Worm (Caenorhabditis elegans): ENCODE measurements around the gene nhr-86.
A peak's percentile ranks its signal among the peaks of the same experiment; 100 is the strongest.

nhr-86 gene

DNA sequence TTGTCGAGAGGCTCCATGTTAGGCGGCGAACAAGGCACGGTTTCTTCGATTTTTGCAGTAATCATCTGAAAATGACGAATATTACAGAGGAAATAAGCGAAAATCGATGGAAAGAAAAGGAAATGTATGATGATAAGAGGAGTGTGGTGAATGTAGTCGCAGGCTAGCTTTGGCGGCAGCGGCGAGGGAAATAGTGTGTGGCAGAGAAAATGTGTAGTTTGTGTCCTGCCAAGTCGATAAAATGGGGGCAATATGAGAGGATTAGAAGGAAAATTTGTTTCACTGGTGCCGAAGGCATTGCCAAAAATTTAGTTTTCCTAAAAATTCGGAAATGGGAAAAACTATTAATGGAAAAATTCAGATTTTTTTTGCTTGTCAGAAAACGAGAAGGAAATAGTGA lies at the start of gene nhr-86:
Gene nhr-86, minus strand, starts transcription at position 71 of the 400 bp plus-strand sequence.
- no peak for TF ChIP-seq pha-4 (tag; optimal IDR thresholded peaks at IDR 0.05)
- peak; percentile 2 for TF ChIP-seq elt-2 (tag; optimal IDR thresholded peaks at IDR 0.05)

- TF ChIP-seq zip-5 (tag; optimal IDR thresholded peaks at IDR 0.05) (no peak), hlh-6 (tag; optimal IDR thresholded peaks at IDR 0.05) (no peak), T23F11.4 (GFP tag; optimal IDR thresholded peaks at IDR 0.05) (no peak), pha-2 (tag; optimal IDR thresholded peaks at IDR 0.05) (no peak), fkh-10 (GFP tag; optimal IDR thresholded peaks at IDR 0.05) (no peak), odd-2 (tag; optimal IDR thresholded peaks at IDR 0.05) (no peak), pag-3 (tag; optimal IDR thresholded peaks at IDR 0.05; ENCODE audit: borderline replicate concordance) (no peak), F13H6.1 (tag; optimal IDR thresholded peaks at IDR 0.05) (no peak), ceh-24 (tag; optimal IDR thresholded peaks at IDR 0.05) (no peak), dmd-4 (tag; optimal IDR thresholded peaks at IDR 0.05; ENCODE audit: borderline replicate concordance) (no peak)
These were observed 43.7 kb upstream of the nhr-86 start, which contains the start of gene F22F7.3 for ce11 chrV:2110368-2110767. F22F7.3 (plus strand) TSS chrV:2110668.

DNA sequence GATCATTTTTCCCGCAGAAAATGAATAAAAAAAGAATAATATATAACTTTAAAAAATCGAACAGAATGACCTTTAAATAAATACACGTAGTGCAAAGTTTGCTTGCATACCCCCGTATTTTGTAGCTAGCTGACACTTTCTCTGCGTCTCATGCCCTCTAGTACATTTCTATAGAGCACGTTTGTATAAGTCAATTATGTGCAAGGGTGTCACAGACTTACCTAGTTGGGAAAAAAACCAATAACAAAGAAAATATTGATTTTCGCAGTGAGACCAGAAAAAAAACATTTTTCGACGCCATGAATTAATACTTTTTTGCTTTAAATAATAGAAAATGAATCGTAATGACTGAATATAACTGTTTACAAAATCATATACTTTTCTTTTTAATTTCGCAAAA lies 42.6 kb upstream of the nhr-86 start, which contains the start of gene ckb-4:
Gene ckb-4, minus strand, starts transcription at position 140 of the 400 bp plus-strand sequence.
- TF ChIP-seq che-1 (tag; optimal IDR thresholded peaks at IDR 0.05) (no peak), ceh-31 (tag; optimal IDR thresholded peaks at IDR 0.05) (peak; percentile 19), unc-42 (tag; optimal IDR thresholded peaks at IDR 0.05) (peak; percentile 82), nfya-1 (tag; optimal IDR thresholded peaks at IDR 0.05) (peak; percentile 11), ceh-48 (tag; optimal IDR thresholded peaks at IDR 0.05) (peak; percentile 62)

ce11 chrV:2105976-2106375 lies 39.3 kb upstream of the nhr-86 start, which contains the start of gene F22F7.4:
F22F7.4 (minus strand) TSS chrV:2106076.
- TF ChIP-seq gmeb-2 (tag; optimal IDR thresholded peaks at IDR 0.05) (no peak), tbx-7 (tag; optimal IDR thresholded peaks at IDR 0.05) (no peak), fkh-10 (GFP tag; optimal IDR thresholded peaks at IDR 0.05) (no peak), ceh-34 (tag; optimal IDR thresholded peaks at IDR 0.05) (no peak), ref-2 (tag; optimal IDR thresholded peaks at IDR 0.05) (no peak), sox-2 (GFP tag; IDR thresholded peaks at IDR 0.05) (no peak), ceh-2 (tag; optimal IDR thresholded peaks at IDR 0.05) (no peak), zip-5 (tag; optimal IDR thresholded peaks at IDR 0.05) (no peak), rnt-1 (tag; optimal IDR thresholded peaks at IDR 0.05) (no peak), sox-4 (tag; optimal IDR thresholded peaks at IDR 0.05) (no peak), che-1 (tag; optimal IDR thresholded peaks at IDR 0.05) (no peak), hlh-8 (tag; optimal IDR thresholded peaks at IDR 0.05) (no peak), pax-1 (tag; optimal IDR thresholded peaks at IDR 0.05) (no peak), tbx-2 (tag; optimal IDR thresholded peaks at IDR 0.05) (no peak), pat-9 (tag; optimal IDR thresholded peaks at IDR 0.05) (no peak), dve-1 (tag; optimal IDR thresholded peaks at IDR 0.05) (no peak), unc-55 (GFP tag; optimal IDR thresholded peaks at IDR 0.05) (no peak), mec-3 (tag; optimal IDR thresholded peaks at IDR 0.05; ENCODE audit: borderline replicate concordance) (no peak), K02D7.2 (tag; optimal IDR thresholded peaks at IDR 0.05) (no peak), dmd-4 (tag; optimal IDR thresholded peaks at IDR 0.05; ENCODE audit: borderline replicate concordance) (no peak)

ce11 chrV:2103118-2103517 lies 36.5 kb upstream of the nhr-86 start, which contains the start of gene F36F12.1:
F36F12.1 (minus strand) TSS chrV:2103218.
- TF ChIP-seq nhr-11 (tag; optimal IDR thresholded peaks at IDR 0.05) (no peak), T23F11.4 (GFP tag; optimal IDR thresholded peaks at IDR 0.05) (no peak), odd-2 (tag; optimal IDR thresholded peaks at IDR 0.05) (no peak), hlh-13 (GFP tag; optimal IDR thresholded peaks at IDR 0.05) (no peak), npax-4 (tag; optimal IDR thresholded peaks at IDR 0.05) (no peak), pag-3 (tag; optimal IDR thresholded peaks at IDR 0.05; ENCODE audit: borderline replicate concordance) (no peak), pax-1 (tag; optimal IDR thresholded peaks at IDR 0.05) (no peak), fkh-6 (tag; optimal IDR thresholded peaks at IDR 0.05) (no peak), dmd-4 (tag; optimal IDR thresholded peaks at IDR 0.05; ENCODE audit: borderline replicate concordance) (no peak), unc-3 (GFP tag; conservative IDR thresholded peaks at IDR 0.05) (no peak), unc-3 (tag; optimal IDR thresholded peaks at IDR 0.05) (no peak)

All from whole organism, late embryonic.